Worm (Caenorhabditis elegans): ENCODE data around the gene F55G7.3.

DNA sequence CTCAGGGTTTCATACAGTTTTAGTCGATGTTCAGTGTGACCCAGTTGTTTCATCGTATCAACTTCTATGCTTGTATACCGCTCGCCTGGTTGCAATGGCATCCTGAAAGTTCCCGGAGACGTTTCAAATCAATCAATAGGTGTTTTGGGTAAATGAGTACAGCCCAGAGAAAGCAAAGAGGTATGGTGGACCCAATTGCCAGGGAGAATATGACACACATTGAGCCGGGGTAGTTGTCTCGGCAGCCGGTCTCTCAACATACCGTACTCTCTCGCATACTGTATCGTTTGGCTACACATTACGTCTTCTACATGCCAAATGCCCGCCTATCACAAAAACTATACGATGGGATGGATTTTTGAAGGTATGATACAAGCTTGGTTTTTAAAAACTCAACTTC is 43.8 kb downstream of the F55G7.3 start, which contains the start of gene Y62H9A.9:
- TF ChIP-seq ztf-29 (GFP tag; IDR thresholded peaks at IDR 0.05) (no peak), cog-1 (tag; optimal IDR thresholded peaks at IDR 0.05) (no peak), med-1 (GFP tag; optimal IDR thresholded peaks at IDR 0.05; ENCODE audit: insufficient read depth) (no peak), flt-1 (GFP tag; IDR thresholded peaks at IDR 0.05) (no peak), ztf-23 (GFP tag; IDR thresholded peaks at IDR 0.05) (no peak), T22C8.4 (GFP tag; IDR thresholded peaks at IDR 0.05) (no peak), klf-2 (GFP tag; conservative IDR thresholded peaks at IDR 0.05) (no peak), ref-1 (GFP tag; conservative IDR thresholded peaks at IDR 0.05) (no peak), tab-1 (GFP tag; IDR thresholded peaks at IDR 0.05) (no peak)
